Fruit fly (Drosophila melanogaster): ENCODE data around the gene CG14932.

CG14932 gene

DNA sequence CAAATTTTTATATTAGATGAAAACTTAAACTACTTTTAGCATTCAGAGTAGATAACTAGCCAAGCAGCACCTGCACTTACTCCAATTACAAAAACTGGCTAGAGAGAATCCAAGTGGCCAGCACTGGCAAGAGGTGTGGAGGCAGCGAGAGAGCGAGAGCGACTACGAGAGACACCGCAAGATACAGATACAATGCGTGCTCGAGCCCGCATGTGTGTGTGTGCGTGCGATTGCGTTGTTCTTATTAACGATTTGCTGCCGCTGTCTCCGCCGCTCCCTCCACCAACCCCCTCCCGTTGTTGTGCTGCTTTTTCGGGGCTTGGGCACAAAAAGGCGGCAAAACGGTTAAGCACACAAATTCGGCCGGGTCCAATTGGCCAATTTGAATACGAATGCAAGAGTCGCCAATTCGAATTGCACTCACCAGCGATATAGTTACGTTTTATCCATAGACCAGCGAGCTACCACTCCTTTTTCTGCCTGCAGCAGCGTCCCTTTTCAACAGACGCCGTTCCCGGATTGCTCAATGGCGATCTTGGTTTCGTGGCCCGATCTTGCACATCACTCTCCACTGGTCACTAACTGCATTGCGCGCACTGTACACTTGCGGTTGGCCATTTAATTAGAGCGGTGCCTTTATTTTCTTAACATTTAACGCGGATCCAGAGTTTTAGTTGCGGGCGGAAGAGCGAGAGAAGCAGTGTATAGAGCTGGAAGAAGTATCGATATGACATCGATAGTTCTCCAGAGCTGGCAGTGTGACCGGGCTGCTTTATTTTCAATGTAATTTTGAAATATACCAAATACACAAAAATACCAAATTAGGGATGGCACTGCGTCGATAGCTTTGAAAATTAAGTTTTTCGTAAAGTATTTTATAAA, 19.2 kb downstream of the CG14932 start, which contains the start of gene crol (continued):
- TF ChIP-seq ems (GFP tag; optimal IDR thresholded peaks at IDR 0.05) (no peak), CG17912 (GFP tag; optimal IDR thresholded peaks at IDR 0.05) (no peak), CG33557 (GFP tag; optimal IDR thresholded peaks at IDR 0.05) (no peak), CG5180 (GFP tag; optimal IDR thresholded peaks at IDR 0.05) (no peak), gsb (GFP tag; IDR thresholded peaks at IDR 0.05) (no peak), Gsc (GFP tag; IDR thresholded peaks at IDR 0.05) (no peak), Dip2 (GFP tag; IDR thresholded peaks at IDR 0.05) (no peak), CG31224 (GFP tag; IDR thresholded peaks at IDR 0.05) (no peak), fd102C (GFP tag; optimal IDR thresholded peaks at IDR 0.05) (no peak), CG8478 (optimal IDR thresholded peaks at IDR 0.05) (no peak), hth (optimal IDR thresholded peaks at IDR 0.05) (no peak), BtbVII (GFP tag; optimal IDR thresholded peaks at IDR 0.05) (no peak), Camta (GFP tag; optimal IDR thresholded peaks at IDR 0.05) (no peak), CG1832 (GFP tag; optimal IDR thresholded peaks at IDR 0.05) (peak; percentile 11), ATbp (GFP tag; optimal IDR thresholded peaks at IDR 0.05) (no peak), maf-S (GFP tag; optimal IDR thresholded peaks at IDR 0.05) (no peak), CG7987 (GFP tag; optimal IDR thresholded peaks at IDR 0.05) (peak; percentile 24), NK7.1 (GFP tag; optimal IDR thresholded peaks at IDR 0.05) (no peak), CG18011 (GFP tag; optimal IDR thresholded peaks at IDR 0.05) (no peak), Awh (GFP tag; IDR thresholded peaks at IDR 0.05) (no peak), sim (GFP tag; IDR thresholded peaks at IDR 0.05) (no peak), Oli (tag; optimal IDR thresholded peaks at IDR 0.05) (no peak), Doc3 (GFP tag; IDR thresholded peaks at IDR 0.05; ENCODE audit: partially characterized antibody) (peak; percentile 76), Adf1 (GFP tag; IDR thresholded peaks at IDR 0.05) (peak; percentile 90), trh (GFP tag; optimal IDR thresholded peaks at IDR 0.05) (no peak), CG15696 (tag; optimal IDR thresholded peaks at IDR 0.05) (peak; percentile 17), scrt (GFP tag; optimal IDR thresholded peaks at IDR 0.05) (no peak), CG11456 (GFP tag; IDR thresholded peaks at IDR 0.05) (peak; percentile 33; the same call in 1 of the 3 replicates), zfh1 (GFP tag; IDR thresholded peaks at IDR 0.05) (0 out of 3 replicates have a peak, but pooled peaks have one; percentile 10), nom (GFP tag; optimal IDR thresholded peaks at IDR 0.05) (peak; percentile 66), dysf (GFP tag; IDR thresholded peaks at IDR 0.05) (no peak; the same call in 2 of the 3 replicates), grn (GFP tag; optimal IDR thresholded peaks at IDR 0.05) (no peak), CG34224 (GFP tag; IDR thresholded peaks at IDR 0.05; ENCODE audit: partially characterized antibody) (peak; percentile 88), wor (GFP tag; IDR thresholded peaks at IDR 0.05) (no peak), CG32772 (GFP tag; IDR thresholded peaks at IDR 0.05) (no peak), ken (GFP tag; IDR thresholded peaks at IDR 0.05) (no peak), CG10209 (GFP tag; optimal IDR thresholded peaks at IDR 0.05) (peak; percentile 2), eve (GFP tag; optimal IDR thresholded peaks at IDR 0.05) (no peak), Hr39 (optimal IDR thresholded peaks at IDR 0.05) (no peak), onecut (GFP tag; IDR thresholded peaks at IDR 0.05) (peak; percentile 28), CG7556 (GFP tag; optimal IDR thresholded peaks at IDR 0.05) (no peak), lilli (GFP tag; optimal IDR thresholded peaks at IDR 0.05) (peak; percentile 40), CG30403 (GFP tag; optimal IDR thresholded peaks at IDR 0.05) (peak; percentile 10), Opbp (GFP tag; IDR thresholded peaks at IDR 0.05; ENCODE audit: partially characterized antibody) (peak; percentile 91), Poxn (GFP tag; IDR thresholded peaks at IDR 0.05) (no peak), Ssrp (tag; optimal IDR thresholded peaks at IDR 0.05) (peak; percentile 15), CG6791 (GFP tag; IDR thresholded peaks at IDR 0.05; ENCODE audit: partially characterized antibody) (peak; percentile 89), otp (GFP tag; IDR thresholded peaks at IDR 0.05) (peak; percentile 20; the same call in 1 of the 3 replicates), pzg (GFP tag; optimal IDR thresholded peaks at IDR 0.05) (peak; percentile 81), Meics (GFP tag; optimal IDR thresholded peaks at IDR 0.05) (peak; percentile 7)

Data from whole organism, embryonic.